Worm (Caenorhabditis elegans): ENCODE measurements around the gene D2023.3.

The D2023.3 gene

DNA sequence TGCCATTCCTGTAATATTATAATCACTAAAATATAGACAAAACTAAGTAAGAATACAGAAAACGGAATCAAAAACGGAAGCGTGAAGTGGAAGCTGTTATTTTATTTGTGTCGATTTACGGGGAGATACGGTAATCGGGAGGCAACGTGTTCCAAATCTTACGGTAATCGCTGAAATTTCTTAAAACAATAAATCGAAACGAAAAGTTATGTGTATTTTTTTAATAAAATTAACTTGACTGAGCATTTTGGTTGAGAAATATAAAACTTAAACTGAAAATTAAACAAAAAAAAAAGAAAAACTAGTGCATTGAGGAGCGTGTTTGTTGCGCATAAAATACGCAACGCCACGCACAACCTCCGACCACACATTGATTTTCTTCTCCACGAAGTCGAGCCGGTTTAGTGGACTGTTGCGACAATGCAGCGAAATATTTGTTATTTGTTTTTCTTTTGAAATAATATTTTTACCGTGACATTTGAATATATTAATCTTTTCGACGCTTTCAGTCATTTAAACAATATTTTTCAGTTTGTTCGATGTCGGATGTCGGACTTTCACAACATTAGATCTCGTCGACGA lies 47.4 kb downstream of the D2023.3 start, which contains the start of the genes F55A11.1 and syx-5 (continued):
- TF ChIP-seq aly-2 (tag; optimal IDR thresholded peaks at IDR 0.05): no peak
- peak; percentile 57 for TF ChIP-seq mes-2 (tag; optimal IDR thresholded peaks at IDR 0.05; ENCODE audit: poor library complexity, severe bottlenecking)
- TF ChIP-seq R02D3.7 (tag; optimal IDR thresholded peaks at IDR 0.05): peak; percentile 84
- TF ChIP-seq fos-1 (tag; optimal IDR thresholded peaks at IDR 0.05): no peak
- no peak for TF ChIP-seq lin-15B (tag; optimal IDR thresholded peaks at IDR 0.05)
- peak; percentile 81 for TF ChIP-seq ctbp-1 (GFP tag; IDR thresholded peaks at IDR 0.05)
- peak; percentile 95 for TF ChIP-seq hmg-1.1 (GFP tag; IDR thresholded peaks at IDR 0.05)
- TF ChIP-seq skn-1 (tag; optimal IDR thresholded peaks at IDR 0.05): no peak
- TF ChIP-seq F44E2.7 (GFP tag; IDR thresholded peaks at IDR 0.05): no peak
- TF ChIP-seq T26A8.4 (GFP tag; IDR thresholded peaks at IDR 0.05): peak; percentile 85
- TF ChIP-seq ZK546.5 (tag; optimal IDR thresholded peaks at IDR 0.05): no peak
- TF ChIP-seq nhr-77 (tag; optimal IDR thresholded peaks at IDR 0.05): peak; percentile 46
- no peak for TF ChIP-seq daf-19 (GFP tag; conservative IDR thresholded peaks at IDR 0.05)
- no peak for TF ChIP-seq dmd-8 (GFP tag; IDR thresholded peaks at IDR 0.05)
- no peak for TF ChIP-seq sdz-12 (GFP tag; optimal IDR thresholded peaks at IDR 0.05)
- TF ChIP-seq nhr-11 (tag; optimal IDR thresholded peaks at IDR 0.05): peak; percentile 50
- no peak for TF ChIP-seq mdt-29 (GFP tag; IDR thresholded peaks at IDR 0.05)
- peak; percentile 76 for TF ChIP-seq fkh-10 (GFP tag; optimal IDR thresholded peaks at IDR 0.05)
- TF ChIP-seq egl-43 (GFP tag; IDR thresholded peaks at IDR 0.05): 0 out of 2 replicates have a peak, but pooled peaks have one; percentile 48
- peak; percentile 71; the same call in 1 of the 2 replicates for TF ChIP-seq zfp-3 (GFP tag; conservative IDR thresholded peaks at IDR 0.05)
- TF ChIP-seq snpc-4 (tag; optimal IDR thresholded peaks at IDR 0.05): no peak
- TF ChIP-seq mxl-3 (GFP tag; optimal IDR thresholded peaks at IDR 0.05): peak; percentile 97
- no peak for TF ChIP-seq nhr-10 (tag; optimal IDR thresholded peaks at IDR 0.05)
- no peak for TF ChIP-seq aha-1 (tag)
- TF ChIP-seq Y5F2A.4 (GFP tag; optimal IDR thresholded peaks at IDR 0.05): no peak
- TF ChIP-seq nhr-111 (GFP tag; optimal IDR thresholded peaks at IDR 0.05): no peak
- TF ChIP-seq nhr-41 (GFP tag; IDR thresholded peaks at IDR 0.05): no peak
- TF ChIP-seq snpc-1.2 (GFP tag; IDR thresholded peaks at IDR 0.05): 0 out of 2 replicates have a peak, but pooled peaks have one; percentile 9
- peak; percentile 22 to 63 for TF ChIP-seq hif-1 (tag; optimal IDR thresholded peaks at IDR 0.05)
- peak; percentile 87 for TF ChIP-seq T20F7.1 (GFP tag; optimal IDR thresholded peaks at IDR 0.05)
- no peak for TF ChIP-seq ZK337.2 (GFP tag; IDR thresholded peaks at IDR 0.05)
- TF ChIP-seq arid-1 (GFP tag; conservative IDR thresholded peaks at IDR 0.05): 0 out of 2 replicates have a peak, but pooled peaks have one; percentile 21
- no peak for TF ChIP-seq unc-62 (GFP tag; optimal IDR thresholded peaks at IDR 0.05 in 1 of 2)
- TF ChIP-seq unc-62 (tag; optimal IDR thresholded peaks at IDR 0.05): no peak
- no peak for TF ChIP-seq daf-12 (tag; optimal IDR thresholded peaks at IDR 0.05)
- TF ChIP-seq dpl-1 (GFP tag; optimal IDR thresholded peaks at IDR 0.05): peak; percentile 71
- TF ChIP-seq lin-1 (GFP tag; IDR thresholded peaks at IDR 0.05): 0 out of 2 replicates have a peak, but pooled peaks have one; percentile 43
- TF ChIP-seq ama-1 (optimal IDR thresholded peaks at IDR 0.05): no peak
- TF ChIP-seq tra-1 (GFP tag; IDR thresholded peaks at IDR 0.05): no peak
- no peak for TF ChIP-seq unc-39 (tag; optimal IDR thresholded peaks at IDR 0.05)
- peak; percentile 78 for TF ChIP-seq spr-3 (GFP tag; optimal IDR thresholded peaks at IDR 0.05)
- TF ChIP-seq F10B5.3 (tag; optimal IDR thresholded peaks at IDR 0.05): peak; percentile 78
- peak; percentile 85 for TF ChIP-seq dve-1 (tag; optimal IDR thresholded peaks at IDR 0.05; ENCODE audit: insufficient read depth)
- peak; percentile 10 for TF ChIP-seq jun-1 (tag; optimal IDR thresholded peaks at IDR 0.05)
- TF ChIP-seq zip-11 (GFP tag; IDR thresholded peaks at IDR 0.05): no peak
- no peak for TF ChIP-seq nhr-76 (tag; optimal IDR thresholded peaks at IDR 0.05)
- TF ChIP-seq ceh-28 (tag; optimal IDR thresholded peaks at IDR 0.05): no peak
- TF ChIP-seq Y48G9A.11 (GFP tag; IDR thresholded peaks at IDR 0.05): no peak
- TF ChIP-seq tag-97 (GFP tag; IDR thresholded peaks at IDR 0.05): no peak
- TF ChIP-seq nhr-237 (tag; optimal IDR thresholded peaks at IDR 0.05): no peak
- peak; percentile 43 for TF ChIP-seq nhr-28 (tag; optimal IDR thresholded peaks at IDR 0.05)
- no peak for TF ChIP-seq madf-9 (GFP tag; conservative IDR thresholded peaks at IDR 0.05)

Data from whole organism, L4 larva.